Fruit fly (Drosophila melanogaster) whole organism, prepupa: Measurements from ENCODE around the gene Delta.

Experiments
- CG10631 ChIP-seq: fragments of 200-800 bp; sonication (Bioruptor generic); optimal IDR thresholded peaks from 2 replicates; lab custom pipeline; 2016; ENCODE audit warnings: missing biosample characterization, missing genetic modification characterization
- CG10669 ChIP-seq: fragments of 200-800 bp; sonication (Bioruptor generic); optimal IDR thresholded peaks from 3 replicates; lab custom pipeline; 2018; ENCODE audit warnings: missing biosample characterization, mild to moderate bottlenecking, missing genetic modification characterization, moderate library complexity
- CG11902 ChIP-seq: fragments of 200-800 bp; sonication (Bioruptor generic); optimal IDR thresholded peaks from 3 replicates; lab custom pipeline; 2016; ENCODE audit warnings: missing biosample characterization, missing genetic modification characterization
- CG1621 ChIP-seq: fragments of 200-800 bp; sonication (Bioruptor generic); optimal IDR thresholded peaks from 3 replicates; lab custom pipeline; 2018; ENCODE audit warnings: missing biosample characterization, mild to moderate bottlenecking, missing genetic modification characterization
- CG32006 ChIP-seq: fragments of 200-800 bp; sonication (Bioruptor generic); optimal IDR thresholded peaks from 3 replicates; lab custom pipeline; 2017; ENCODE audit warnings: missing biosample characterization, mild to moderate bottlenecking, missing genetic modification characterization
- CG4318 ChIP-seq: fragments of 200-800 bp; sonication (Bioruptor generic); optimal IDR thresholded peaks from 3 replicates; lab custom pipeline; 2017; ENCODE audit warnings: missing biosample characterization, mild to moderate bottlenecking, missing genetic modification characterization
- CG6276 ChIP-seq: fragments of 200-800 bp; sonication (Bioruptor generic); optimal IDR thresholded peaks from 2 replicates; lab custom pipeline; 2017; ENCODE audit warnings: missing biosample characterization, mild to moderate bottlenecking, missing genetic modification characterization
- CG6792 ChIP-seq: fragments of 200-800 bp; sonication (Bioruptor generic); optimal IDR thresholded peaks from 3 replicates; lab custom pipeline; 2016; ENCODE audit warnings: missing biosample characterization, missing genetic modification characterization
- CG6854 ChIP-seq: fragments of 200-800 bp; sonication (Bioruptor generic); optimal IDR thresholded peaks from 2 replicates; lab custom pipeline; 2017; ENCODE audit warnings: missing biosample characterization, mild to moderate bottlenecking, missing genetic modification characterization
- CG7368 ChIP-seq: fragments of 200-800 bp; sonication (Bioruptor generic); optimal IDR thresholded peaks from 3 replicates; lab custom pipeline; 2016; ENCODE audit warnings: missing biosample characterization, missing genetic modification characterization
- CG8319 ChIP-seq: fragments of 200-800 bp; sonication (Bioruptor generic); optimal IDR thresholded peaks from 3 replicates; lab custom pipeline; 2016; ENCODE audit warnings: missing biosample characterization, missing genetic modification characterization
- CG8632 ChIP-seq: fragments of 200-800 bp; sonication (Bioruptor generic); optimal IDR thresholded peaks from 3 replicates; lab custom pipeline; 2016; ENCODE audit warnings: missing biosample characterization, missing genetic modification characterization
- Eip75B ChIP-seq: fragments of 200-800 bp; sonication (Bioruptor generic); optimal IDR thresholded peaks from 3 replicates; lab custom pipeline; 2016; ENCODE audit warnings: missing biosample characterization, missing genetic modification characterization
- Eip78C ChIP-seq: fragments of 200-800 bp; sonication (Bioruptor generic); peaks from one replicate; lab custom pipeline; 2016; ENCODE audit warnings: missing biosample characterization, missing genetic modification characterization
- Eip93F ChIP-seq: fragments of 200-800 bp; sonication (Bioruptor generic); optimal IDR thresholded peaks from 2 replicates; lab custom pipeline; 2016; ENCODE audit warnings: missing biosample characterization, mild to moderate bottlenecking, missing genetic modification characterization
- Ets21C ChIP-seq: fragments of 200-800 bp; sonication (Bioruptor generic); optimal IDR thresholded peaks from 3 replicates; lab custom pipeline; 2016; ENCODE audit warnings: missing biosample characterization, missing genetic modification characterization
- Ets96B ChIP-seq: fragments of 200-800 bp; optimal IDR thresholded peaks from 2 replicates; lab custom pipeline; 2019; ENCODE audit warnings: missing biosample characterization, mild to moderate bottlenecking, missing genetic modification characterization, moderate library complexity
- Gug ChIP-seq: fragments of 200-800 bp; sonication (Bioruptor generic); IDR thresholded peaks from 2 replicates; pipeline ENCODE4 v1.3.6; 2022; ENCODE audit warnings: missing biosample characterization, missing genetic modification characterization
- Hr38 ChIP-seq: sonication (Bioruptor generic); optimal IDR thresholded peaks from 2 replicates; lab custom pipeline; 2016; ENCODE audit warnings: missing biosample characterization, missing genetic modification characterization
- Hr39 ChIP-seq: fragments of 200-800 bp; sonication (Bioruptor generic); optimal IDR thresholded peaks from 2 replicates; lab custom pipeline; 2016; ENCODE audit warnings: missing biosample characterization, missing genetic modification characterization
- Hr4 ChIP-seq: fragments of 200-800 bp; sonication (Bioruptor generic); optimal IDR thresholded peaks from 3 replicates; lab custom pipeline; 2016; ENCODE audit warnings: missing biosample characterization, missing genetic modification characterization
- Met ChIP-seq: fragments of 200-800 bp; sonication (Bioruptor generic); optimal IDR thresholded peaks from 3 replicates; lab custom pipeline; 2016; ENCODE audit warnings: missing biosample characterization, missing genetic modification characterization
- OdsH ChIP-seq: fragments of 200-800 bp; sonication (Bioruptor generic); optimal IDR thresholded peaks from 3 replicates; lab custom pipeline; 2016; ENCODE audit warnings: missing biosample characterization, missing genetic modification characterization
- Smox ChIP-seq: fragments of 200-800 bp; sonication (Bioruptor generic); optimal IDR thresholded peaks from 3 replicates; lab custom pipeline; 2016; ENCODE audit warnings: missing biosample characterization, missing genetic modification characterization
- Sox14 ChIP-seq: fragments of 200-800 bp; sonication (Bioruptor generic); optimal IDR thresholded peaks from 3 replicates; lab custom pipeline; 2016; ENCODE audit warnings: missing biosample characterization, missing genetic modification characterization
- Sox15 ChIP-seq: fragments of 200-800 bp; sonication (Bioruptor generic); optimal IDR thresholded peaks from 3 replicates; lab custom pipeline; 2016; ENCODE audit warnings: missing biosample characterization, missing genetic modification characterization
- cyc ChIP-seq: fragments of 200-800 bp; sonication (Bioruptor generic); optimal IDR thresholded peaks from 3 replicates; lab custom pipeline; 2016; ENCODE audit warnings: missing biosample characterization, missing genetic modification characterization
- eg ChIP-seq: fragments of 200-800 bp; sonication (Bioruptor generic); IDR thresholded peaks from 3 replicates; pipeline ENCODE4 v1.3.6; 2022; ENCODE audit warnings: missing biosample characterization, missing genetic modification characterization
- esn ChIP-seq: fragments of 200-800 bp; sonication (Bioruptor generic); optimal IDR thresholded peaks from 2 replicates; lab custom pipeline; 2016; ENCODE audit warnings: missing biosample characterization, mild to moderate bottlenecking, missing genetic modification characterization, moderate library complexity
- fd59A ChIP-seq: fragments of 200-800 bp; sonication (Bioruptor generic); optimal IDR thresholded peaks from 2 replicates; lab custom pipeline; 2017; ENCODE audit warnings: missing biosample characterization, mild to moderate bottlenecking, missing genetic modification characterization, missing genetic modification reagents
- fd85E ChIP-seq: fragments of 200-800 bp; sonication (Bioruptor generic); optimal IDR thresholded peaks from 3 replicates; lab custom pipeline; 2016; ENCODE audit warnings: missing biosample characterization, missing genetic modification characterization
- fkh ChIP-seq: fragments of 200-800 bp; sonication (Bioruptor generic); optimal IDR thresholded peaks from 3 replicates; lab custom pipeline; 2017; ENCODE audit warnings: missing biosample characterization, mild to moderate bottlenecking, missing genetic modification characterization, moderate library complexity
- pdm3 ChIP-seq: fragments of 200-800 bp; sonication (Bioruptor generic); optimal IDR thresholded peaks from 3 replicates; lab custom pipeline; 2016; ENCODE audit warnings: missing biosample characterization, missing genetic modification characterization
- salr ChIP-seq, 2 experiments: fragments of 200-800 bp; sonication (Bioruptor generic); optimal IDR thresholded peaks; 3 replicates each; lab custom pipeline; 2016 to 2018; ENCODE audit warnings: missing biosample characterization in 2 of 2, missing genetic modification characterization in 2 of 2, mild to moderate bottlenecking in 1 of 2
- spab ChIP-seq: fragments of 200-800 bp; sonication (Bioruptor generic); optimal IDR thresholded peaks from 2 replicates; lab custom pipeline; 2017; ENCODE audit warnings: missing biosample characterization, mild to moderate bottlenecking, missing genetic modification characterization, missing genetic modification reagents
- svp ChIP-seq: fragments of 200-800 bp; sonication (Bioruptor generic); peaks from one replicate; lab custom pipeline; 2016; ENCODE audit warnings: missing biosample characterization, missing genetic modification characterization
- topi ChIP-seq: fragments of 200-800 bp; sonication (Bioruptor generic); optimal IDR thresholded peaks from 3 replicates; lab custom pipeline; 2016; ENCODE audit warnings: missing biosample characterization, missing genetic modification characterization
- vri ChIP-seq: fragments of 200-800 bp; sonication (Bioruptor generic); optimal IDR thresholded peaks from 3 replicates; lab custom pipeline; 2016; ENCODE audit warnings: missing biosample characterization, mild to moderate bottlenecking, missing genetic modification characterization

Gene Delta

DNA sequence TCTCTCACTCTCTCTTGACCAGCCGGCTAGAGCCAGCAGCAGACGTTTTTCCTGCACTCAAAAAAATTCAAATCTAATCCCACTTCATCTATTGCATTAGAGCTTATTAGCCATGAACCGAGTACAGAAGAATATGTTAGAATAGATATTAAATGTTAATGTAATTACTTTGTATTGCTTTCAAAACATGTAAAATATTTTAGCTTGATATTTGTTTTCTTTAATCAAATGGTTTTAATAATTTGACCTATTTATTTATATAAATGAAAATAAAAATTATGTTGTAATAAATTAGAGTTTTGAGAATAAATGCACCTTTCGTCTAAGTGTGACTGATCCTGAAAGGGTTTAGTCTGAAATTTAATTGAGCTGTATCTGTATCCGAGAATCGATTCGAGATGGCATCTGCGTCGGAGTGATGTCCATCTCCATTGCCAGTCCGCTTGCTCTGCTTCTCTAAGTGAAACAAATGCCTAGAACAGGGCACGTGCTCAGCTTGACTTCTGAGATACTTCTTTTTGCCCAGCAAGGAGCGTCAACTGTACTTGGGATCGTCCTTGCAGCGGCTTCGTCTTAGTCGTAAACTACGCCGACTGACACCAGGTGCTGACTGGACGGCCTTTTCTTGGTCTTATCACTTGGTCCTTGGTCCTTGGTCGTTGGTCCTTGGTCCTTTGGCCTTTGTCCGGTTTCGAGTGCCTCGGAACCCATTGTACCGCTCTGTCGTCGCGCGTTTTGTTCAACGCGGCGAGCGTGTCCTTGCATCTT is 14.5 kb upstream of the Delta start:
- TF ChIP-seq Hr38 (GFP tag; lab: Kevin White, UChicago) (no peak), OdsH (GFP tag; lab: Kevin White, UChicago) (no peak), Hr4 (GFP tag; lab: Kevin White, UChicago) (no peak), topi (GFP tag; lab: Kevin White, UChicago) (no peak), Eip78C (GFP tag; lab: Kevin White, UChicago) (no peak), fkh (GFP tag; lab: Kevin White, UChicago) (no peak), Smox (GFP tag; lab: Kevin White, UChicago) (no peak), Gug (GFP tag; lab: Robert Waterston, UW) (no peak), CG8632 (GFP tag; lab: Kevin White, UChicago) (no peak), Eip93F (GFP tag; lab: Kevin White, UChicago) (no peak), Ets21C (GFP tag; lab: Kevin White, UChicago) (no peak), Eip75B (GFP tag; lab: Kevin White, UChicago) (no peak), fd85E (no peak), Ets96B (tag; lab: Kevin White, UChicago) (no peak), fd59A (GFP tag; lab: Kevin White, UChicago) (no peak), CG1621 (tag; lab: Kevin White, UChicago) (no peak), CG32006 (GFP tag; lab: Kevin White, UChicago) (no peak), CG6792 (GFP tag; lab: Kevin White, UChicago) (no peak)

DNA sequence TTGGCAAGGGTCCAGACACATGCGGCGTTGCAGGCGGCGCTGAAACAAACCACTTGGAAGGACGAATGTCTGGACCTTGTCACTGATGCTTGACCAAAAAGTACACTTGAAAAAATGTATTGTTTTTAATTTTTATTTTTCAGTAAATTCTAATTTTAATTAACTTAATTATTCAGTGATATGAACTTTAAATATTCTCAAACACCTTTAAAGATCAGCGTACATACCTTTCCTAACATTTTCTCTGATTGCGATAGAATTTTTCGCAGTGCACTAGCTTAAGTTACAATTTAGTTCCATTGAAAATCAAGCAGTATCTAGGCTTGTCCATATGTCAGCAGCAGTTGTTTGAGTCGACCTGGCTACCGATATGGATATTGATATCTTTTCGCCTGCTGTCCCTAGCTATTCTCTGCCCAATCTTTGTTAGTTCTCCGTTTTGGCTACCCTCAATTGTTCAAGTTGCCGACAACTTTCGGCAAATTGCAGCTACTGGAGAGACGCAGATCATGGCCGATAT is 13.2 kb upstream of the Delta start:
- TF ChIP-seq svp (GFP tag; lab: Kevin White, UChicago) (peak; percentile 21), CG6854 (GFP tag; lab: Kevin White, UChicago) (no peak)

DNA sequence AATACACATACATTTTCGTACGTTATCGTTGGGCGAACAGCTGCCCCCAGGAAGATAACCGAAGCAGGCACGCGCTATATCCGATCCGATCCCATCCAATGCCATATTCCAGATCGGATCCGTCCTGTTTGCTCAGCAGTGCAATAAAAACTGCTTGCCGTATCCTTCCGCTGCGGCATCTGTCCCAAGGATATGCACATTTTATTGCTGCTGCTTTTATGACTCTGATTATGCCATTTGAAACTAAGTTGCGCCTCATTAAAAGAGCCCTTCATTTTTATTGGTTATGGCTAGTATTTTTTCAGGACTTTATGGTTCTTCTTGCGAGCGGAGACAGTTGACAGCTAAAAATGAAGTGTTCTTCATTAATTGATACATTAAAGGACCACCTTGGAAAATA is 9.5 kb upstream of the Delta start:
- TF ChIP-seq CG6276 (GFP tag; lab: Kevin White, UChicago), result no peak
- no peak for TF ChIP-seq Ets21C (GFP tag; lab: Kevin White, UChicago)
- TF ChIP-seq Hr38 (GFP tag; lab: Kevin White, UChicago), result no peak
- TF ChIP-seq pdm3 (GFP tag; lab: Kevin White, UChicago), result no peak

DNA sequence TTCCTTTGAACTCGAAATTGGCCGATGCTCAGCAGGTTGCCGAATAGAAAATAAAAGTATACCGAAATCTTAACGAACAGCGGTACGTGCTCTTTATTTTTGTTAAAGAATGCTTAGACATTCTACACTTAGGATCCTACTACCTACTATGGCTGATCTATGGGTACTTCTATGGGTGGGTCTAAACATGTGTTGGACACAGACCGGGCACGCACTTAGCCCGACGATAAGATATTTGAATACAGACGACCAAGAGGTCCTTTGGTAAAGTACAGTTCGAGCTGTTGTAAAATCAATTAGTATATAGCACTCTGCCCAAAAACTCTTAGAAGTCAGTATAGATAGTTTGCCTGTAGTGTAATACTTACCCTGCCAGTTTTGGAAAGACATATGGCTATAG is 6.5 kb upstream of the Delta start:
- TF ChIP-seq Gug (GFP tag; lab: Robert Waterston, UW) (no peak), Hr39 (GFP tag; lab: Kevin White, UChicago) (no peak), salr (GFP tag; optimal IDR thresholded peaks at IDR 0.05; lab: Kevin White, UChicago) (no peak), CG10669 (GFP tag; lab: Kevin White, UChicago) (no peak), CG8319 (GFP tag; lab: Kevin White, UChicago) (no peak), OdsH (GFP tag; lab: Kevin White, UChicago) (no peak), cyc (GFP tag; lab: Kevin White, UChicago) (no peak), Sox15 (no peak), vri (no peak), Ets21C (GFP tag; lab: Kevin White, UChicago) (no peak), svp (GFP tag; lab: Kevin White, UChicago) (no peak), esn (GFP tag; lab: Kevin White, UChicago) (no peak), fkh (GFP tag; lab: Kevin White, UChicago) (no peak), eg (GFP tag; lab: Robert Waterston, UW) (no peak)

DNA sequence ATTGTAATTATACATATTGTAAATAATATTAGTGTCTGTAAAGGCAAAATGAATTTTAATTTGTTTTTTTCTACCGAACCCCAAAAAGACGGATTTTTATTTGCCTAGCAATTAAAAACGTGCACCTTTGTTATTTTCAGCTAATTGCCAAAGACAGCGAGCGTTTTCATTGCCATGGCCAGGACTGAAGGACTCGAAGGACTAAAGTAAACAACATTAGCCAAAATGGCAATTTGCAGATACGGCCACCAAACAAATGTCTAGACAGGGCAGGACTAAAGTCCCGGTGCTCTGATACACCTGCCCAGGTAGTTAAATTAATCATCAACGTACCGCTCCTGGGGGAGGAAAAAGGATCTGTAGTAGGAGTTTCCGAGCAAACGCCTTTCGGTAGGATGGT is 6.0 kb upstream of the Delta start:
- TF ChIP-seq cyc (GFP tag; lab: Kevin White, UChicago) (no peak), CG4318 (GFP tag; lab: Kevin White, UChicago) (no peak), spab (GFP tag; lab: Kevin White, UChicago) (no peak), Met (GFP tag; lab: Kevin White, UChicago) (no peak), CG7368 (GFP tag; lab: Kevin White, UChicago) (no peak), Eip75B (GFP tag; lab: Kevin White, UChicago) (no peak), Ets96B (tag; lab: Kevin White, UChicago) (no peak), Sox14 (GFP tag; lab: Kevin White, UChicago) (no peak), CG10631 (GFP tag; lab: Kevin White, UChicago) (no peak), CG10669 (GFP tag; lab: Kevin White, UChicago) (no peak), Hr4 (GFP tag; lab: Kevin White, UChicago) (no peak), CG11902 (no peak), OdsH (GFP tag; lab: Kevin White, UChicago) (no peak), eg (GFP tag; lab: Robert Waterston, UW) (no peak), Sox15 (no peak), Eip93F (GFP tag; lab: Kevin White, UChicago) (no peak)
- TF ChIP-seq, all 60 proteins: peak for 0
